Fruit fly (Drosophila melanogaster): ENCODE data around the gene CG32576.

CG32576 gene

dm6 chrX:16270795-16271194 lies 17.5 kb downstream of the CG32576 start, which contains the start of gene Mfe2 (continued):
- TF ChIP-seq D19B (GFP tag; optimal IDR thresholded peaks at IDR 0.05) (no peak), dati (GFP tag; IDR thresholded peaks at IDR 0.05) (no peak), Camta (GFP tag; optimal IDR thresholded peaks at IDR 0.05) (peak; percentile 53), Mrtf (GFP tag; IDR thresholded peaks at IDR 0.05) (no peak), CG12219 (GFP tag; optimal IDR thresholded peaks at IDR 0.05) (no peak), ara (GFP tag; IDR thresholded peaks at IDR 0.05) (no peak), az2 (GFP tag; optimal IDR thresholded peaks at IDR 0.05) (peak; percentile 11), CG30020 (tag; optimal IDR thresholded peaks at IDR 0.05) (peak; percentile 48), ems (GFP tag; optimal IDR thresholded peaks at IDR 0.05) (peak; percentile 54), CG17186 (GFP tag; optimal IDR thresholded peaks at IDR 0.05) (peak; percentile 64), CG3163 (GFP tag; optimal IDR thresholded peaks at IDR 0.05) (peak; percentile 50), CG12104 (GFP tag; optimal IDR thresholded peaks at IDR 0.05) (no peak), CG12391 (tag; optimal IDR thresholded peaks at IDR 0.05) (peak; percentile 46), bcd (GFP tag; optimal IDR thresholded peaks at IDR 0.05) (peak; percentile 58), CG33557 (GFP tag; optimal IDR thresholded peaks at IDR 0.05) (no peak), CG17568 (GFP tag; optimal IDR thresholded peaks at IDR 0.05) (no peak), da (GFP tag; optimal IDR thresholded peaks at IDR 0.05) (no peak), CG9797 (GFP tag; optimal IDR thresholded peaks at IDR 0.05) (peak; percentile 85), CG1832 (GFP tag; optimal IDR thresholded peaks at IDR 0.05) (no peak), aop (GFP tag; IDR thresholded peaks at IDR 0.05) (no peak), CG10366 (GFP tag; IDR thresholded peaks at IDR 0.05) (no peak), Gsc (GFP tag; IDR thresholded peaks at IDR 0.05) (no peak), Bdp1 (GFP tag; optimal IDR thresholded peaks at IDR 0.05) (no peak), ato (GFP tag; IDR thresholded peaks at IDR 0.05; ENCODE audit: partially characterized antibody) (peak; percentile 40; the same call in 1 of the 2 replicates), slbo (GFP tag; IDR thresholded peaks at IDR 0.05) (peak; percentile 85), crol (GFP tag; IDR thresholded peaks at IDR 0.05) (no peak), Usf (GFP tag; optimal IDR thresholded peaks at IDR 0.05) (peak; percentile 32), Side (GFP tag; optimal IDR thresholded peaks at IDR 0.05) (peak; percentile 59), odd (GFP tag; optimal IDR thresholded peaks at IDR 0.05) (no peak), CG3995 (GFP tag; optimal IDR thresholded peaks at IDR 0.05) (peak; percentile 37), Scr (GFP tag; IDR thresholded peaks at IDR 0.05; ENCODE audit: partially characterized antibody) (peak; percentile 36; the same call in 1 of the 2 replicates), CG7357 (GFP tag; IDR thresholded peaks at IDR 0.05) (no peak), Hand (GFP tag; optimal IDR thresholded peaks at IDR 0.05) (peak; percentile 14), esg (GFP tag; conservative IDR thresholded peaks at IDR 0.05) (no peak), Fer1 (GFP tag; optimal IDR thresholded peaks at IDR 0.05) (no peak), sens (GFP tag) (peak; percentile 91), CG11398 (GFP tag; optimal IDR thresholded peaks at IDR 0.05) (peak; percentile 20), cg (GFP tag; optimal IDR thresholded peaks at IDR 0.05) (peak; percentile 35), CG2129 (GFP tag; IDR thresholded peaks at IDR 0.05; ENCODE audit: partially characterized antibody) (no peak), dimm (GFP tag; IDR thresholded peaks at IDR 0.05) (no peak), Bteb2 (GFP tag; optimal IDR thresholded peaks at IDR 0.05) (peak; percentile 61), CG2202 (tag; optimal IDR thresholded peaks at IDR 0.05) (no peak), CG12659 (GFP tag; optimal IDR thresholded peaks at IDR 0.05) (peak; percentile 82), CG7271 (tag; optimal IDR thresholded peaks at IDR 0.05) (no peak), CG10321 (GFP tag; IDR thresholded peaks at IDR 0.05) (0 out of 2 replicates have a peak, but pooled peaks have one; percentile 26), CG7963 (GFP tag; IDR thresholded peaks at IDR 0.05; ENCODE audit: partially characterized antibody) (no peak), Poxn (GFP tag; IDR thresholded peaks at IDR 0.05) (no peak), tio (GFP tag; optimal IDR thresholded peaks at IDR 0.05) (no peak), C15 (GFP tag; IDR thresholded peaks at IDR 0.05) (no peak), jumu (GFP tag; optimal IDR thresholded peaks at IDR 0.05) (peak; percentile 60), gro (GFP tag; optimal IDR thresholded peaks at IDR 0.05) (peak; percentile 70), Dip2 (GFP tag; IDR thresholded peaks at IDR 0.05) (no peak)
